Worm (Caenorhabditis elegans): ENCODE data around the gene T22D1.5.
A peak's percentile ranks its signal among the peaks of the same experiment; 100 is the strongest.

T22D1.5 gene

DNA sequence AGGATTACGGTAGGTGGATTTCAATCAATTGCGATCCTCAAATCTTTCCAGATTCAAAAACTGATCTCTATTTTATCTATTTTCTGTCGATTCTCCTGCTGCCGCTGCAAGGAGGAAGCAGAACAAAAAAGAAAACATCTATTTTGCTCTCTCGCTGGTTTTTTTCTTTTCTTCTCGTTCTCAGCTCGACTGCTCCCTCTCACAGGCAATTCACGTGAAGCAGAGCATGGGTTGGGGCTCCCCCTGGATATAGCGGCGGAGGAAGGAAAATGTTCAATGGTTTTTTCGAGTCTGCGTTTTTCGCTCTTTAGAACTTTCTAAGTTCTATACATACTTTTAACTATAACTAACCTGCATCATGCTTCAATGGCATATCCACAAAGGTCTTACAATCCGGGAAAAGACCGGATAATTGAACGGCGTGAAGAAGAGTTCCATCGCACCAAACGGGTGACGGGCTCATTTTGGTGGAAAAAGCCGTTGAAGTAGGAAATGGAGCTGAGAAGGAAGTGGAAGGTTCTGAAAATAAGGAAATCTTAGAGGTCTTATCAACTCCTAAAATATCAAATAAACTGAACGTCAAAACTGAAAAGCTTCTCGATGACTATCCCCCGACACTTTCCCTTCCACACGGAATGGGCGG is 24.7 kb upstream of the T22D1.5 start (continued):
- TF ChIP-seq Y67H2A.10 (GFP tag; conservative IDR thresholded peaks at IDR 0.05) (no peak), F33H1.4 (GFP tag; IDR thresholded peaks at IDR 0.05) (no peak), nfya-2 (GFP tag; IDR thresholded peaks at IDR 0.05) (no peak), aptf-2 (GFP tag; conservative IDR thresholded peaks at IDR 0.05) (no peak), pha-4 (tag; optimal IDR thresholded peaks at IDR 0.05) (no peak), nhr-80 (tag; optimal IDR thresholded peaks at IDR 0.05) (no peak), nhr-120 (GFP tag; IDR thresholded peaks at IDR 0.05) (no peak), pbrm-1 (GFP tag; IDR thresholded peaks at IDR 0.05) (no peak), cebp-2 (GFP tag; IDR thresholded peaks at IDR 0.05) (no peak), attf-3 (GFP tag; conservative IDR thresholded peaks at IDR 0.05) (no peak), dox-1 (GFP tag; IDR thresholded peaks at IDR 0.05) (no peak), hrde-1 (tag; optimal IDR thresholded peaks at IDR 0.05; ENCODE audit: borderline replicate concordance) (no peak), ceh-79 (tag; optimal IDR thresholded peaks at IDR 0.05) (no peak), atf-7 (tag; optimal IDR thresholded peaks at IDR 0.05) (no peak), ceh-27 (GFP tag; optimal IDR thresholded peaks at IDR 0.05) (peak; percentile 53), attf-6 (GFP tag; IDR thresholded peaks at IDR 0.05) (no peak), let-607 (tag; optimal IDR thresholded peaks at IDR 0.05) (no peak), fkh-3 (tag; optimal IDR thresholded peaks at IDR 0.05) (no peak), nfyb-1 (GFP tag; IDR thresholded peaks at IDR 0.05) (no peak), athp-1 (tag; optimal IDR thresholded peaks at IDR 0.05) (no peak), zim-3 (tag; optimal IDR thresholded peaks at IDR 0.05) (no peak), ceh-91 (GFP tag; IDR thresholded peaks at IDR 0.05) (no peak), ztf-3 (GFP tag; optimal IDR thresholded peaks at IDR 0.05) (no peak), nhr-179 (tag; optimal IDR thresholded peaks at IDR 0.05) (no peak), ztf-22 (GFP tag; optimal IDR thresholded peaks at IDR 0.05) (no peak)

ce11 chrIV:6879666-6880210 is 24.0 kb upstream of the T22D1.5 start:
- no peak for TF ChIP-seq nfya-2 (GFP tag; IDR thresholded peaks at IDR 0.05)
- peak; percentile 50 for TF ChIP-seq nhr-80 (tag; optimal IDR thresholded peaks at IDR 0.05)

DNA sequence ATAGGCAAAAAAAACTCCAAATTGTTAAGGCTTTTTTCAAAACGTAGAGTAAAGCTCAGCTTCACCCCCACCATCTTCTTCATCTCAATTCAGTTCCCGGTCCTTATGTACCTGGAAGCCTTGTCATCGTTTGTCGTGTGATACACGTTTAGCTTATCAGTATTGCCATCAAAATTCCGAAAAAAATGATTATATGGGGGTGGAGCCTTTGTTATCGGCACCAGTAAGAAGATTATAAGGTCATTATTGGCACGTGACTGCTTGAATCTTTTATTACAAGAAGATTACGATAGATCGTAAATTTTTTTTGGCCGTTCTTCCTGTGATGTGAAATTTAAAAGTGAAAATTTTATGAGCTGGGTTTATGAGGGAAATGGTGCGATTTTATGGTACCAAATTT is 23.3 kb upstream of the T22D1.5 start:
- TF ChIP-seq ztf-22 (GFP tag; optimal IDR thresholded peaks at IDR 0.05) (peak; percentile 75), lin-35 (GFP tag; optimal IDR thresholded peaks at IDR 0.05) (no peak), Y56A3A.18 (GFP tag; IDR thresholded peaks at IDR 0.05) (0 out of 2 replicates have a peak, but pooled peaks have one; percentile 42), K11D2.4 (GFP tag; IDR thresholded peaks at IDR 0.05) (no peak), F33H1.4 (GFP tag; IDR thresholded peaks at IDR 0.05) (no peak), efl-1 (GFP tag; optimal IDR thresholded peaks at IDR 0.05) (no peak), nhr-27 (tag; optimal IDR thresholded peaks at IDR 0.05) (no peak), snpc-1.3 (tag; optimal IDR thresholded peaks at IDR 0.05; ENCODE audit: insufficient read depth) (no peak), unc-62 (GFP tag; optimal IDR thresholded peaks at IDR 0.05) (peak; percentile 16), hsf-1 (GFP tag; IDR thresholded peaks at IDR 0.05) (no peak), F55B11.4 (tag; optimal IDR thresholded peaks at IDR 0.05; ENCODE audit: borderline replicate concordance, insufficient read depth) (no peak), sdz-38 (tag; optimal IDR thresholded peaks at IDR 0.05) (no peak), ccch-3 (GFP tag; optimal IDR thresholded peaks at IDR 0.05) (no peak), egrh-3 (GFP tag; IDR thresholded peaks at IDR 0.05) (no peak), F57C9.4 (tag; optimal IDR thresholded peaks at IDR 0.05) (no peak), bed-2 (GFP tag; IDR thresholded peaks at IDR 0.05) (no peak), ceh-58 (GFP tag; IDR thresholded peaks at IDR 0.05) (no peak), zim-3 (tag; optimal IDR thresholded peaks at IDR 0.05) (no peak), ets-4 (GFP tag; optimal IDR thresholded peaks at IDR 0.05) (peak; percentile 49), somi-1 (GFP tag; optimal IDR thresholded peaks at IDR 0.05) (no peak), ZK185.1 (tag; optimal IDR thresholded peaks at IDR 0.05; ENCODE audit: poor library complexity, severe bottlenecking) (no peak), ceh-79 (tag; optimal IDR thresholded peaks at IDR 0.05) (no peak), mel-28 (tag; optimal IDR thresholded peaks at IDR 0.05; ENCODE audit: borderline replicate concordance) (no peak), ceh-40 (GFP tag; IDR thresholded peaks at IDR 0.05) (no peak)
